Worm (Caenorhabditis elegans) whole organism, L2 larva: ENCODE results near the gene cpn-2.

Experiments used
- ceh-82 ChIP-seq: fragments of 150-350 bp; optimal IDR thresholded peaks from 2 replicates; lab custom pipeline; 2014; ENCODE audit warnings: missing biosample characterization, missing genetic modification characterization
- sma-9 ChIP-seq, 2 experiments: fragments of 150-350 bp in 1 of 2; sonication (generic microtip) in 1 of 2; optimal IDR thresholded peaks; 2 replicates each; lab custom pipeline; 2014 to 2016; ENCODE audit warnings: missing genetic modification characterization in 2 of 2, mild to moderate bottlenecking in 1 of 2, missing biosample characterization in 1 of 2, missing compliant biosample characterization in 1 of 2, missing genetic modification reagents in 1 of 2, moderate library complexity in 1 of 2
- snpc-4 ChIP-seq: fragments of 150-350 bp; optimal IDR thresholded peaks from 2 replicates; lab custom pipeline; 2014; ENCODE audit warnings: missing biosample characterization, missing genetic modification characterization

ce11 chrII:385258-385657 lies 47.7 kb downstream of the cpn-2 start, which contains the start of gene C03H5.5:
- TF ChIP-seq sma-9 (GFP tag; optimal IDR thresholded peaks at IDR 0.05; lab: Kevin White, UChicago) = no peak
- TF ChIP-seq sma-9 (tag; optimal IDR thresholded peaks at IDR 0.05; lab: Kevin White, UChicago) = no peak
- TF ChIP-seq ceh-82 = no peak
- TF ChIP-seq snpc-4 (tag; lab: Kevin White, UChicago) = no peak
